Fruit fly (Drosophila melanogaster): Measurements from ENCODE around the gene FucTB.

Gene FucTB

DNA sequence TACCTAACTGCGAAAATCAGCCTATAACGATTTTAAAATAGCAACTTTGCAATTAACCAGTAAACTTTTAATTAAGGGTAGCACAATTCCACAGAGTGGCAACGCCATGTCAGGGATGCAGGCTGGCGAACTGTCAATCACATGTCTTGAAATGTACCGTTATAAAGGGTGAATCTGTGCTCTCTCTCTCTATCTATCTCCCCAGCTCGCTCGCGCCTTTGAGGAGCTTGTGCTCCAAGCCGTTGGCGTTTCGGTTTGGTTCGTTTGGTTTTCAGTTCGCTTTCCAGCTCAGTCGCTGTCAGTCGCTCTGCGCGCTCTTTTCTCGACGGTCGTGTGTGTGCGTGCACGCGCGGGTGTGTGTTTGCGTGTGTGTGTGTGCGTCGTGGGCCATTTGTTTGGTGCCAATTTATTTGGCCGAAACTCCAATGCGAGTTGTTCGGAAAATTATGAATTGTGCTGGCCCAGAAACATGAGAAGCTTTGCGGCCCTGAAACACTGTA lies 6.4 kb upstream of the FucTB start, which contains the start of gene numb:
Gene numb (plus strand): TSS at position 254 of the 500 bp plus-strand sequence.
- no peak for TF ChIP-seq Clk (GFP tag; optimal IDR thresholded peaks at IDR 0.05)
- TF ChIP-seq Mnt (GFP tag; optimal IDR thresholded peaks at IDR 0.05), result peak; percentile 30
- TF ChIP-seq pad (GFP tag; optimal IDR thresholded peaks at IDR 0.05), result peak; percentile 79
- peak; percentile 45 for TF ChIP-seq bab1 (GFP tag; optimal IDR thresholded peaks at IDR 0.05)
- TF ChIP-seq ovo (GFP tag; optimal IDR thresholded peaks at IDR 0.05), result peak; percentile 96

DNA sequence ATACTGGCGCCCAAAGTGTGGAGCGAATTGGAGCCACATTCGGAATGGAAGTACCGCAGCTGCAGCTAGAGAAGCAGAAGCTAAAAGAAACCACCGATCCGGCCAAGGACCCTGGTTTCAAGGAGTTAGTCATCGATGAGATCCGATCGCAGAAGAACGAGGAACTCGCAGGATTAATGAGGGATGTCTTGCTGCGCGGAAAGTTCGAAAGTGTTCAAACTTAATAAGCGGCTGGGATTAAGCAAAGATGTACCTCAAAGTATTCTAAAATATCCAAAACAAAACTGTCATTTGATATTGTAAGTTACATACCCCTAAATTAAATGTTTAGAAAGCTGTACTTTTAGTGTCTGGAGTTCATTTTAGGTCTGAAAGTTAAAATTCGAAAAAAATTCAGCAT lies 5.7 kb upstream of the FucTB start, which contains the start of gene RpS28-like:
Gene RpS28-like (plus strand): TSS at position 301 of the 400 bp plus-strand sequence.
- no peak for TF ChIP-seq bab1 (GFP tag; optimal IDR thresholded peaks at IDR 0.05)

DNA sequence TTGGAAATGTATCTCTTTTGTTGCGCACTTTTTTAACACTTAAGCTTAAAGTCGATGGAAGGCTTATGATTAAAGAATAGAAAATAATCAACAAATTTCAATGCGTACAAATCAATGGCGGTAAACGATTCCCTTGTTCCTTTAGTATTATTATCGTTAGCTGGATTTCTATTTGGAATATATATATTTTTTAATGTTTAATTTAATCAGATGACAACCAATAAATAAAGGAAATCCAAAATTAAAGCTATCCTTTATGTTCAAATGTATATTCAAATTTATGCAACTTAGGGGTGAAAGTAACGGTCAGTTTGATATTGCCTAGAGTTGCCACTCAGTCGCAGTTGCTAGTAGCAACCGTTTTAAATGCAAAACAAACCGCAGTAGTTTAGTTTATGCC lies 4.2 kb upstream of the FucTB start, which contains the start of gene CG3769:
Gene CG3769 (plus strand): TSS at position 301 of the 400 bp plus-strand sequence.
- TF ChIP-seq Crg-1 (GFP tag; optimal IDR thresholded peaks at IDR 0.05), result no peak
- peak; percentile 15 for TF ChIP-seq kay (GFP tag; ENCODE audit: borderline replicate concordance)

DNA sequence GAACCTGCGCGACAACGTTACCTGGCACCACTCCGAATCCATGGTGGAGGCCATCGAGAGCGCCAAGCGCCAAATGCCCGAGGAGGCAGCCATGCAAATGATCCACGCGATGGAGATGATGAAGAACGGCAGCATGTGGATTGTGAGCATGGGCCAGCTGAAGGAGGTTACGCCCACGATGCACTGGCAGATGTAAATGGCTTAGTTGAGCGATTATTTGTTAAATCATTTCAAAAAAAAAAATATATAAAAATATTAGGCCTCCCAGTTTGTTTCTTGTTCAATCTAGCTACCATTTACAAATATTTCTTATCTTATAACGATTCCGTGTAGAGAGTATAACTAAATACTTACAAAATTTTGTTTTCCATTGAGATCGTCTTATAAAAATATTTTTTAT lies 3.3 kb downstream of the FucTB start, which contains the start of gene CG42847:
Gene CG42847 (plus strand): TSS at position 301 of the 400 bp plus-strand sequence.
- TF ChIP-seq Hr96 (GFP tag; optimal IDR thresholded peaks at IDR 0.05) (no peak), CG7045 (GFP tag; optimal IDR thresholded peaks at IDR 0.05) (no peak), CG11617 (GFP tag; optimal IDR thresholded peaks at IDR 0.05) (no peak), Clk (GFP tag; optimal IDR thresholded peaks at IDR 0.05) (no peak), Crg-1 (GFP tag; optimal IDR thresholded peaks at IDR 0.05) (no peak), pad (GFP tag; optimal IDR thresholded peaks at IDR 0.05) (no peak), CG33017 (tag; optimal IDR thresholded peaks at IDR 0.05) (no peak), Mnt (GFP tag; optimal IDR thresholded peaks at IDR 0.05) (no peak), bab1 (GFP tag; optimal IDR thresholded peaks at IDR 0.05) (no peak), tj (GFP tag; optimal IDR thresholded peaks at IDR 0.05) (no peak), cnc (optimal IDR thresholded peaks at IDR 0.05) (no peak), cic (GFP tag; optimal IDR thresholded peaks at IDR 0.05) (no peak), CG12768 (GFP tag; optimal IDR thresholded peaks at IDR 0.05) (no peak), ovo (GFP tag; optimal IDR thresholded peaks at IDR 0.05) (no peak), CG5204 (GFP tag; optimal IDR thresholded peaks at IDR 0.05) (no peak), CG7101 (tag; optimal IDR thresholded peaks at IDR 0.05) (no peak), toe (GFP tag; optimal IDR thresholded peaks at IDR 0.05) (no peak)

DNA sequence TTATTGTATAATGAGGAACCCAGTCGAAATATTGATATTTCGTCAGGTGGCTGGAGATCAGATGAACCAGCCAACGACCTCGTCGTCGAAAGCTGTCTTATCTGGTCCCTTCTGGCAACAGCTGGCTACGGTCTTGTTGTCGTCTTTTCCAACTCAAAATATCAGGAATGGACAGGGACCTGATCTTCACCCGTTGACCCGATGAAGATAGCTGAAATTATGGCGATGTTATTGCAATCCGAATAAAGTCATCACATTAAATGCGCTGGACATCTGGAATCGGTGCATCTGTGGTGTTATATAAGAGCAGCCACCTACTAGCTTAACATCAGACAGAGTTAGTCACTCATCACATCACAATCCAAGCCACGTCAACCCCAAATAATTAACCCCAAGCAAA lies 4.3 kb downstream of the FucTB start, which contains the start of gene Fbp2:
Gene Fbp2 (plus strand): TSS at position 251 of the 400 bp plus-strand sequence.
- TF ChIP-seq CG12768 (GFP tag; optimal IDR thresholded peaks at IDR 0.05) (no peak), toe (GFP tag; optimal IDR thresholded peaks at IDR 0.05) (no peak), Clk (GFP tag; optimal IDR thresholded peaks at IDR 0.05) (no peak), CG1620 (GFP tag; optimal IDR thresholded peaks at IDR 0.05) (no peak), cic (GFP tag; optimal IDR thresholded peaks at IDR 0.05) (no peak), ovo (GFP tag; optimal IDR thresholded peaks at IDR 0.05) (no peak), CG11617 (GFP tag; optimal IDR thresholded peaks at IDR 0.05) (no peak), CG5204 (GFP tag; optimal IDR thresholded peaks at IDR 0.05) (no peak), Crg-1 (GFP tag; optimal IDR thresholded peaks at IDR 0.05) (no peak), cnc (optimal IDR thresholded peaks at IDR 0.05) (no peak), kay (GFP tag; ENCODE audit: borderline replicate concordance) (no peak), CG7045 (GFP tag; optimal IDR thresholded peaks at IDR 0.05) (no peak), CG33017 (tag; optimal IDR thresholded peaks at IDR 0.05) (no peak), pad (GFP tag; optimal IDR thresholded peaks at IDR 0.05) (no peak), Hr96 (GFP tag; optimal IDR thresholded peaks at IDR 0.05) (no peak), CG7101 (tag; optimal IDR thresholded peaks at IDR 0.05) (no peak), bab1 (GFP tag; optimal IDR thresholded peaks at IDR 0.05) (no peak)

DNA sequence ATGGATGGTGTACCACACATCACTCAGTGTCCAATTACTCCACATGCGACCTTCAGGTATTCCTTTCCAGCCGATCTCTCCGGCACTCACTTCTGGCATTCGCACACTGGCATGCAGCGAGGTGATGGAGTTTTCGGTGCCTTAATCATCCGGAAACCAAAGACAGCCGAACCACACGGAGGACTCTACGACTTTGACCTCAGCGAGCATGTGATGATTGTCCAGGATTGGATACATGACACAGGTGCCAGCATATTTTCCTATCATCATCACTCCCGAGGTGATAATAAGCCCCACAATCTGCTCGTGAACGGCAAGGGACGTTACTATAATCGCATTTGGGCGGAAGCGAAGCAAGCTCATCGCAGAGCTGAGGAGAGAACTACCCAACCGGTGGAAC lies 6.7 kb downstream of the FucTB start:
- TF ChIP-seq CG33017 (tag; optimal IDR thresholded peaks at IDR 0.05), result no peak
- TF ChIP-seq tj (GFP tag; optimal IDR thresholded peaks at IDR 0.05), result no peak
- TF ChIP-seq bab1 (GFP tag; optimal IDR thresholded peaks at IDR 0.05), result no peak
- no peak for TF ChIP-seq CG11617 (GFP tag; optimal IDR thresholded peaks at IDR 0.05)
- no peak for TF ChIP-seq CG7045 (GFP tag; optimal IDR thresholded peaks at IDR 0.05)
- TF ChIP-seq Hr96 (GFP tag; optimal IDR thresholded peaks at IDR 0.05), result no peak
- no peak for TF ChIP-seq Mnt (GFP tag; optimal IDR thresholded peaks at IDR 0.05)
- no peak for TF ChIP-seq CG12768 (GFP tag; optimal IDR thresholded peaks at IDR 0.05)

DNA sequence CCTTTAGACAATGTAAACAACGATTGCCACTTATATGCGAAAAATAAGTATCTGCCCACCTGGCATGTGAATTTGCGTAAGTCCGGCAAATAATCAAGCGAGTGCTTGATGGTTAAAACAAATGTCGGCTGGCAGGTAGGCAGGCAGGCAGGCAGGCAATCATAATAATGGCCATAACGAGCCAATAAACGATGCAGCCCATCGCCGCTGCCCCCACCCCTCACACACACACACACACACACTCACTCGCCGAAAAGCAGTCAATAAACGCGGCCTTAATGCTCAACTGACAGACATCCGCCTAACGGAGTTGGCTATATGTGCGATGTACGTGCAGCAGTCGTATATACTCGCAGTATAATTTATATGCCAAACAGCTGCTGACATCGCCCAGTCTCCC lies 9.5 kb downstream of the FucTB start:
- no peak for TF ChIP-seq cic (GFP tag; optimal IDR thresholded peaks at IDR 0.05)
- no peak for TF ChIP-seq toe (GFP tag; optimal IDR thresholded peaks at IDR 0.05)
- no peak for TF ChIP-seq CG7045 (GFP tag; optimal IDR thresholded peaks at IDR 0.05)
- TF ChIP-seq CG5204 (GFP tag; optimal IDR thresholded peaks at IDR 0.05), result no peak
- TF ChIP-seq ovo (GFP tag; optimal IDR thresholded peaks at IDR 0.05), result no peak
- TF ChIP-seq kay (GFP tag; ENCODE audit: borderline replicate concordance), result no peak
- no peak for TF ChIP-seq cnc (optimal IDR thresholded peaks at IDR 0.05)
- TF ChIP-seq CG14711 (tag; optimal IDR thresholded peaks at IDR 0.05), result no peak
- TF ChIP-seq Mnt (GFP tag; optimal IDR thresholded peaks at IDR 0.05), result no peak
- TF ChIP-seq Crg-1 (GFP tag; optimal IDR thresholded peaks at IDR 0.05), result no peak
- TF ChIP-seq CG1620 (GFP tag; optimal IDR thresholded peaks at IDR 0.05), result no peak
- no peak for TF ChIP-seq pad (GFP tag; optimal IDR thresholded peaks at IDR 0.05)
- no peak for TF ChIP-seq CG12768 (GFP tag; optimal IDR thresholded peaks at IDR 0.05)
- no peak for TF ChIP-seq CG33017 (tag; optimal IDR thresholded peaks at IDR 0.05)
- no peak for TF ChIP-seq Clk (GFP tag; optimal IDR thresholded peaks at IDR 0.05)
- TF ChIP-seq CG7101 (tag; optimal IDR thresholded peaks at IDR 0.05), result no peak
- no peak for TF ChIP-seq tj (GFP tag; optimal IDR thresholded peaks at IDR 0.05)
- no peak for TF ChIP-seq bab1 (GFP tag; optimal IDR thresholded peaks at IDR 0.05)
- TF ChIP-seq CG11617 (GFP tag; optimal IDR thresholded peaks at IDR 0.05), result no peak
- TF ChIP-seq Hr96 (GFP tag; optimal IDR thresholded peaks at IDR 0.05), result no peak
